Worm (Caenorhabditis elegans): Measurements from ENCODE around the gene npp-5.

Gene npp-5

DNA sequence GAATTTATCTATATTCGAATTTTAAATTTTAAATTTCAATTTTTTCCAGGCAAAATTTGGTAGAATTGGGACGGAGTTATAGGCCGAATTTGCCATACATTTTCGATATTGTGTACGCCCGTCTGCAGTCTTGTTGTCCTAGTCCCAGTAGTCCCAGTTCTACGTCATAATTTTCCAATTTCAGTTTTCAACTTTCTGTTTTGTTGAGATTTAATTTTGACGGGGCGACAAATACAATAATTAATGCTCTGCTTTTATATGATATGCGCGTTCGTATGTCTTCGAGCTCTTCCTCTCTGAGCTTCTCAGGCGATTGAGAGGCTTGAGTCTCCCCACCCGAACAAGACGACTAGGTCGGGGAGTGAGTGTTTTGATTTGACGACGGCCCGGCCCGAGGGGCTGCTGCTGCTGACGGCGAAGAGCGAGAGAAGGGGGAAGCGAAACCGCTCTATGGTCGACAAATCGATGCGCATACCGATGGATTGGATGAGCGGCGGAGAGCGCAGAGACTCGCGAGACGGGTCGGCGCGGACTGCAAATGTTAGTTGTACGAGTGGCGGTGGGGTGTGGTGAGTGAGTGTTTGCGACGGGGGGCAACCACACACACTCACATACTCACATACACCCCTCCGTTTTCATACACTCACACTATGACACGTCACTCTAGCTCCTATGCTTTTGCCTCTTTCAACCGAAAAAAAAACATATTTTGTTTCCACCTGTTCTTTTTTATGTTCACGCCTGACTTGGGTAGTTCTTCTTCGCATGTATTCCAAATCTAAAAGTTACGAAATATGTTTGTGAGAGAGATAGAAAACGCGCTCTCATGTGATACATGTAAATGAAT, 35.3 kb upstream of the npp-5 start:
- TF ChIP-seq lin-39 (tag; optimal IDR thresholded peaks at IDR 0.05) (peak; percentile 99), ztf-4 (tag; optimal IDR thresholded peaks at IDR 0.05) (peak; percentile 2), nhr-11 (tag; optimal IDR thresholded peaks at IDR 0.05) (peak; percentile 81), ceh-28 (tag; optimal IDR thresholded peaks at IDR 0.05) (peak; percentile 87), unc-62 (GFP tag; optimal IDR thresholded peaks at IDR 0.05) (peak; percentile 80), fkh-2 (tag; optimal IDR thresholded peaks at IDR 0.05) (peak; percentile 19), pqm-1 (tag; optimal IDR thresholded peaks at IDR 0.05) (peak; percentile 55), egl-5 (tag; optimal IDR thresholded peaks at IDR 0.05) (no peak), tbx-2 (tag; optimal IDR thresholded peaks at IDR 0.05) (peak; percentile 10), fos-1 (tag; optimal IDR thresholded peaks at IDR 0.05) (peak; percentile 50), lsy-12 (tag; optimal IDR thresholded peaks at IDR 0.05) (peak; percentile 81), sea-2 (GFP tag; optimal IDR thresholded peaks at IDR 0.05) (peak; percentile 96), nhr-25 (tag; optimal IDR thresholded peaks at IDR 0.05) (peak; percentile 72), nhr-76 (tag; optimal IDR thresholded peaks at IDR 0.05) (no peak), zag-1 (tag; optimal IDR thresholded peaks at IDR 0.05) (peak; percentile 35), nhr-67 (tag; optimal IDR thresholded peaks at IDR 0.05) (no peak), elt-3 (tag; optimal IDR thresholded peaks at IDR 0.05) (peak in 1 of 3 experiments; percentile 25), jun-1 (tag; optimal IDR thresholded peaks at IDR 0.05) (peak; percentile 86), nhr-23 (tag; optimal IDR thresholded peaks at IDR 0.05) (peak; percentile 79), skn-1 (tag; optimal IDR thresholded peaks at IDR 0.05) (peak; percentile 49), lin-15B (tag; optimal IDR thresholded peaks at IDR 0.05) (peak; percentile 72), pha-4 (tag; optimal IDR thresholded peaks at IDR 0.05) (peak; percentile 89), elt-1 (tag; optimal IDR thresholded peaks at IDR 0.05) (no peak), nfya-1 (tag; optimal IDR thresholded peaks at IDR 0.05; ENCODE audit: insufficient read depth) (peak; percentile 89), R02D3.7 (tag; optimal IDR thresholded peaks at IDR 0.05) (peak; percentile 54), aly-2 (tag; optimal IDR thresholded peaks at IDR 0.05) (no peak), hmg-11 (tag; optimal IDR thresholded peaks at IDR 0.05) (peak; percentile 87), elt-2 (tag; optimal IDR thresholded peaks at IDR 0.05) (peak; percentile 75), snpc-4 (tag; optimal IDR thresholded peaks at IDR 0.05) (peak; percentile 46), ama-1 (optimal IDR thresholded peaks at IDR 0.05) (peak; percentile 91), nhr-77 (tag; optimal IDR thresholded peaks at IDR 0.05) (no peak), ceh-16 (tag; optimal IDR thresholded peaks at IDR 0.05) (no peak), egl-27 (tag; optimal IDR thresholded peaks at IDR 0.05) (peak; percentile 40), nhr-43 (tag; optimal IDR thresholded peaks at IDR 0.05; ENCODE audit: poor library complexity, severe bottlenecking) (peak; percentile 9)

ce11 chrII:11634057-11634676, 34.6 kb upstream of the npp-5 start:
- peak; percentile 53 for TF ChIP-seq fos-1 (tag; optimal IDR thresholded peaks at IDR 0.05)
- TF ChIP-seq lsy-12 (tag; optimal IDR thresholded peaks at IDR 0.05) = peak; percentile 81
- no peak for TF ChIP-seq nhr-77 (tag; optimal IDR thresholded peaks at IDR 0.05)
- peak; percentile 64 for TF ChIP-seq ztf-4 (tag; optimal IDR thresholded peaks at IDR 0.05)
- peak; percentile 12 for TF ChIP-seq elt-1 (tag; optimal IDR thresholded peaks at IDR 0.05)
- TF ChIP-seq ceh-28 (tag; optimal IDR thresholded peaks at IDR 0.05) = peak; percentile 58
- TF ChIP-seq zag-1 (tag; optimal IDR thresholded peaks at IDR 0.05) = no peak
- no peak for TF ChIP-seq aly-2 (tag; optimal IDR thresholded peaks at IDR 0.05)
- TF ChIP-seq ZK546.5 (tag; optimal IDR thresholded peaks at IDR 0.05) = no peak
- TF ChIP-seq nhr-237 (tag; optimal IDR thresholded peaks at IDR 0.05) = no peak
- TF ChIP-seq R02D3.7 (tag; optimal IDR thresholded peaks at IDR 0.05) = peak; percentile 48
- TF ChIP-seq mdl-1 (tag; optimal IDR thresholded peaks at IDR 0.05) = peak; percentile 82
- TF ChIP-seq egl-27 (tag; optimal IDR thresholded peaks at IDR 0.05) = peak; percentile 85
- peak; percentile 86 for TF ChIP-seq nhr-23 (tag; optimal IDR thresholded peaks at IDR 0.05)
- TF ChIP-seq nhr-67 (tag; optimal IDR thresholded peaks at IDR 0.05) = no peak
- peak; percentile 97 for TF ChIP-seq nhr-25 (tag; optimal IDR thresholded peaks at IDR 0.05)
- TF ChIP-seq ceh-16 (tag; optimal IDR thresholded peaks at IDR 0.05) = no peak
- TF ChIP-seq ceh-82 (tag; optimal IDR thresholded peaks at IDR 0.05) = peak; percentile 41
- TF ChIP-seq pha-4 (tag; optimal IDR thresholded peaks at IDR 0.05) = peak; percentile 81
- TF ChIP-seq mml-1 (tag; optimal IDR thresholded peaks at IDR 0.05) = no peak
- peak; percentile 68 for TF ChIP-seq tbx-2 (tag; optimal IDR thresholded peaks at IDR 0.05)
- no peak for TF ChIP-seq elt-3 (tag; optimal IDR thresholded peaks at IDR 0.05)
- TF ChIP-seq ama-1 (optimal IDR thresholded peaks at IDR 0.05) = no peak
- TF ChIP-seq elt-2 (tag; optimal IDR thresholded peaks at IDR 0.05) = peak; percentile 76
- TF ChIP-seq eor-1 (tag; optimal IDR thresholded peaks at IDR 0.05) = no peak
- TF ChIP-seq ztf-11 (tag; optimal IDR thresholded peaks at IDR 0.05) = no peak
- TF ChIP-seq lin-39 (tag; optimal IDR thresholded peaks at IDR 0.05) = peak; percentile 90
- peak; percentile 53 for TF ChIP-seq snpc-4 (tag; optimal IDR thresholded peaks at IDR 0.05)
- TF ChIP-seq lin-15B (tag; optimal IDR thresholded peaks at IDR 0.05) = peak; percentile 69
- peak; percentile 63 for TF ChIP-seq skn-1 (tag; optimal IDR thresholded peaks at IDR 0.05)
- TF ChIP-seq daf-12 (tag; optimal IDR thresholded peaks at IDR 0.05) = no peak
- peak; percentile 86 for TF ChIP-seq nhr-43 (tag; optimal IDR thresholded peaks at IDR 0.05; ENCODE audit: poor library complexity, severe bottlenecking)
- TF ChIP-seq fkh-10 (GFP tag; optimal IDR thresholded peaks at IDR 0.05) = peak; percentile 80
- TF ChIP-seq nhr-12 (tag; optimal IDR thresholded peaks at IDR 0.05) = no peak
- TF ChIP-seq pqm-1 (tag; optimal IDR thresholded peaks at IDR 0.05) = peak; percentile 43
- TF ChIP-seq jun-1 (tag; optimal IDR thresholded peaks at IDR 0.05) = peak; percentile 89
- peak; percentile 92 for TF ChIP-seq sea-2 (GFP tag; optimal IDR thresholded peaks at IDR 0.05)
- peak; percentile 96 for TF ChIP-seq hmg-11 (tag; optimal IDR thresholded peaks at IDR 0.05)
- TF ChIP-seq nhr-28 (tag; optimal IDR thresholded peaks at IDR 0.05) = no peak

All from whole organism, L3 larva.